Worm (Caenorhabditis elegans) whole organism, late embryonic: ENCODE data around the gene Y19D2B.1.
A peak's percentile ranks its signal among the peaks of the same experiment; 100 is the strongest.

Experiments
- F13H6.1 ChIP-seq: sonication (generic microtip); optimal IDR thresholded peaks from 2 replicates; lab custom pipeline; 2016; ENCODE audit warnings: missing genetic modification characterization, missing compliant biosample characterization
- K02D7.2 ChIP-seq: sonication (generic microtip); optimal IDR thresholded peaks from 2 replicates; lab custom pipeline; 2017; ENCODE audit warnings: mild to moderate bottlenecking, missing genetic modification characterization, missing compliant biosample characterization
- Y22D7AL.16 ChIP-seq: sonication (generic microtip); optimal IDR thresholded peaks from 2 replicates; lab custom pipeline; 2016; ENCODE audit warnings: missing genetic modification characterization, missing compliant biosample characterization
- ahr-1 ChIP-seq: sonication (generic microtip); optimal IDR thresholded peaks from 2 replicates; lab custom pipeline; 2016; ENCODE audit warnings: missing genetic modification characterization, missing compliant biosample characterization
- ama-1 ChIP-seq: fragments of 150-350 bp; optimal IDR thresholded peaks from 2 replicates; lab custom pipeline; 2014
- ceh-2 ChIP-seq: sonication (generic microtip); optimal IDR thresholded peaks from 2 replicates; lab custom pipeline; 2016; ENCODE audit warnings: missing genotype, missing genetic modification characterization, missing compliant biosample characterization
- ceh-31 ChIP-seq: sonication (generic microtip); optimal IDR thresholded peaks from 2 replicates; lab custom pipeline; 2016; ENCODE audit warnings: missing genetic modification characterization, missing compliant biosample characterization
- ceh-45 ChIP-seq: fragments of 200-800 bp; sonication (Bioruptor generic); IDR thresholded peaks from 2 replicates; pipeline ENCODE4 v1.3.6; 2022; ENCODE audit warnings: missing genetic modification reagents, missing genetic modification characterization, missing compliant biosample characterization
- ceh-48 ChIP-seq: sonication (generic microtip); optimal IDR thresholded peaks from 2 replicates; lab custom pipeline; 2016; ENCODE audit warnings: missing genetic modification characterization, inconsistent platforms, missing compliant biosample characterization
- ceh-9 ChIP-seq: sonication (generic microtip); optimal IDR thresholded peaks from 2 replicates; lab custom pipeline; 2016; ENCODE audit warnings: mild to moderate bottlenecking, missing genetic modification characterization, inconsistent platforms, missing compliant biosample characterization
- che-1 ChIP-seq: sonication (generic microtip); optimal IDR thresholded peaks from 2 replicates; lab custom pipeline; 2016; ENCODE audit warnings: mild to moderate bottlenecking, missing genetic modification characterization, missing compliant biosample characterization
- dve-1 ChIP-seq: sonication (generic microtip); optimal IDR thresholded peaks from 2 replicates; lab custom pipeline; 2017; ENCODE audit warnings: antibody characterized with exemption, mild to moderate bottlenecking, missing genetic modification characterization, missing compliant biosample characterization
- elt-2 ChIP-seq: sonication (generic microtip); optimal IDR thresholded peaks from 2 replicates; lab custom pipeline; 2016; ENCODE audit warnings: missing genetic modification reagents, missing genetic modification characterization, missing compliant biosample characterization
- fkh-10 ChIP-seq: fragments of 150-350 bp; optimal IDR thresholded peaks from 2 replicates; lab custom pipeline; 2014; ENCODE audit warnings: missing biosample characterization, missing genetic modification reagents, missing genetic modification characterization
- gmeb-2 ChIP-seq: sonication (generic microtip); optimal IDR thresholded peaks from 2 replicates; lab custom pipeline; 2016; ENCODE audit warnings: missing genetic modification characterization, inconsistent platforms, missing compliant biosample characterization
- hlh-15 ChIP-seq: sonication (generic microtip); optimal IDR thresholded peaks from 2 replicates; lab custom pipeline; 2016; ENCODE audit warnings: missing genetic modification characterization, missing compliant biosample characterization
- hlh-30 ChIP-seq: sonication (generic microtip); optimal IDR thresholded peaks from 2 replicates; lab custom pipeline; 2017; ENCODE audit warnings: antibody characterized with exemption, missing genetic modification characterization, missing compliant biosample characterization; ENCODE audit not compliant: insufficient read depth
- madf-2 ChIP-seq: sonication (generic microtip); optimal IDR thresholded peaks from 2 replicates; lab custom pipeline; 2017; ENCODE audit warnings: missing genetic modification characterization, missing compliant biosample characterization
- npax-4 ChIP-seq: sonication (generic microtip); optimal IDR thresholded peaks from 2 replicates; lab custom pipeline; 2016; ENCODE audit warnings: missing genetic modification characterization, missing compliant biosample characterization
- pat-9 ChIP-seq: fragments of 200-800 bp; sonication (Bioruptor generic); optimal IDR thresholded peaks from 2 replicates; lab custom pipeline; 2018; ENCODE audit warnings: mild to moderate bottlenecking, missing genetic modification characterization, moderate library complexity, missing compliant biosample characterization
- pha-4 ChIP-seq: fragments of 150-350 bp; optimal IDR thresholded peaks from 2 replicates; lab custom pipeline; 2018; ENCODE audit warnings: missing biosample characterization, missing genetic modification reagents, missing genetic modification characterization
- pros-1 ChIP-seq: fragments of 150-350 bp; optimal IDR thresholded peaks from 2 replicates; lab custom pipeline; 2014; ENCODE audit warnings: missing biosample characterization, missing genetic modification reagents, missing genetic modification characterization
- ref-2 ChIP-seq: sonication (generic microtip); optimal IDR thresholded peaks from 2 replicates; lab custom pipeline; 2016; ENCODE audit warnings: missing genetic modification characterization, missing compliant biosample characterization
- rnt-1 ChIP-seq: sonication (generic microtip); optimal IDR thresholded peaks from 2 replicates; lab custom pipeline; 2016; ENCODE audit warnings: missing genetic modification characterization, missing compliant biosample characterization
- sox-2 ChIP-seq: fragments of 200-800 bp; sonication (Bioruptor generic); IDR thresholded peaks from 2 replicates; pipeline ENCODE4 v1.3.6; 2022; ENCODE audit warnings: missing genetic modification reagents, missing genetic modification characterization, missing compliant biosample characterization
- ttx-3 ChIP-seq: sonication (generic microtip); optimal IDR thresholded peaks from 2 replicates; lab custom pipeline; 2016; ENCODE audit warnings: missing genetic modification reagents, missing genetic modification characterization, missing compliant biosample characterization
- unc-55 ChIP-seq: sonication (generic microtip); optimal IDR thresholded peaks from 2 replicates; lab custom pipeline; 2017; ENCODE audit warnings: missing biosample characterization, missing genetic modification reagents, missing genetic modification characterization
- zip-5 ChIP-seq: sonication (generic microtip); optimal IDR thresholded peaks from 2 replicates; lab custom pipeline; 2016; ENCODE audit warnings: missing genetic modification characterization, missing compliant biosample characterization
- ztf-16 ChIP-seq: sonication (generic microtip); optimal IDR thresholded peaks from 2 replicates; lab custom pipeline; 2017; ENCODE audit warnings: missing genetic modification characterization, missing compliant biosample characterization

Gene Y19D2B.1

DNA sequence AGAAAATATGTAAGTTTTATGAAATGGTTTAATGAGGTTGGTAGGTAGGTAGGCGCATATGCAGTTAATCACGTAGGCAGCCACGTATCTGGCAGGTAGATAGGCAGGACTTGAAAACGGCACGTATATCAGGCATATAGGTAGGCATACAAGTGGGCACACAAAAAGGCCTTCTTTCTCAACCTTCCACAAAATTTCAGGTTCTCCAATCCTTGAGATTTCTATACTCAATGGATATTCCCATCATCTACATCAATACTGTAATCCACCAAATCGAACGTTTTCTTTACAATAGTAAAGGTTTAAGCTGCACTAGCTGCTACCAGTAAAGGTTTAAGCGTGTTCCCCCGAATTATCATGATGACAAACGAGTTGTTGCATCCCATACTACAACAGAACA lies 9.5 kb upstream of the Y19D2B.1 start:
- TF ChIP-seq ref-2 (no peak), fkh-10 (no peak), hlh-15 (no peak), unc-55 (no peak), ttx-3 (tag; lab: Kevin White, UChicago) (no peak), F13H6.1 (tag; lab: Kevin White, UChicago) (no peak)
- TF ChIP-seq, all 69 proteins: peak for 0

DNA sequence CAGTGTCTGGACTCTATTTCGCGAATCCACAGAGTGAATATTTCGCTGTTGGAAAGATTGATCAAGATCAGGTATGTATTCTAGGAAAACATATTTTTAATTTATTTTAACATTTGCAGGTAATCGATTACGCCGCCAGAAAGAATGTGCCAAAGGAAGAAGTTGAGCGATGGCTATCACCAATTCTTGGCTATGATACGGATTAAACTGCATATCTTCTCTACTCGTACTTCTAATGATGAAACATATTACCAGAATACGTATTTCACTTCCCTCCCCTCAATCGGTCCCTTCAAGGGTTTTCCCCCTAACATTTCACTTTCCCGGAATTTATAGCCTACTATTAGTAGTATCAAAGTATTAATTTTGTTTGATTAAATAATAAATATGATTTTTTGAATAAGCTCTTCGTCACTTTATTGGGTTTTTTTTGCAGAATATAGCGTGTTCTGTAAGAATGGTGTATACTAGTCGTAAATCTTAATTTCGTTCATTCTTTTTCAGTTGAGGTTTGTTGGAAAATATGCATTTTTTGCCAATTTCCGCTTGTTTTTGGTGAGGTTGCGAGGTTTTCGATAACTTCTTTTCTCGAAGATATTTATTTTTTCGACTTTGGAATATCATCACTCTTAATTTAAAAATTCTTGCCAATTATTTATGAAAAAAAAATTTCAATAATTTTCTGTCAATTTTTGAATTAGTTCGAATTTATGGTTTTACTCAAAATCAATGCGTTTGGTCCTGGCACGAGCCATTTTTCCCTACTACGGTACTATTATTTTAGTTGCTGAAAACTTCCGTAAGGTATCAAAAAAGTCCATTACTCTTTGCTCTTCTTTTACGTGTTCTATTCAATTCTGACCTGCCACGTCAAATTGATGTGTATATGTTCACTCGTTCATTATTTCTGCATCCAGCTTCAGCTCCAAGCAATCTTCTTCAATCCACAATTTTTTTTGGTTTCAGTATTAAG lies 8.2 kb upstream of the Y19D2B.1 start:
- no peak for TF ChIP-seq elt-2 (tag; lab: Kevin White, UChicago)
- TF ChIP-seq K02D7.2, result no peak
- TF ChIP-seq ceh-48 (tag; lab: Kevin White, UChicago), result no peak
- no peak for TF ChIP-seq rnt-1 (tag; lab: Kevin White, UChicago)
- TF ChIP-seq gmeb-2 (tag; lab: Kevin White, UChicago), result no peak
- TF ChIP-seq hlh-15, result no peak

DNA sequence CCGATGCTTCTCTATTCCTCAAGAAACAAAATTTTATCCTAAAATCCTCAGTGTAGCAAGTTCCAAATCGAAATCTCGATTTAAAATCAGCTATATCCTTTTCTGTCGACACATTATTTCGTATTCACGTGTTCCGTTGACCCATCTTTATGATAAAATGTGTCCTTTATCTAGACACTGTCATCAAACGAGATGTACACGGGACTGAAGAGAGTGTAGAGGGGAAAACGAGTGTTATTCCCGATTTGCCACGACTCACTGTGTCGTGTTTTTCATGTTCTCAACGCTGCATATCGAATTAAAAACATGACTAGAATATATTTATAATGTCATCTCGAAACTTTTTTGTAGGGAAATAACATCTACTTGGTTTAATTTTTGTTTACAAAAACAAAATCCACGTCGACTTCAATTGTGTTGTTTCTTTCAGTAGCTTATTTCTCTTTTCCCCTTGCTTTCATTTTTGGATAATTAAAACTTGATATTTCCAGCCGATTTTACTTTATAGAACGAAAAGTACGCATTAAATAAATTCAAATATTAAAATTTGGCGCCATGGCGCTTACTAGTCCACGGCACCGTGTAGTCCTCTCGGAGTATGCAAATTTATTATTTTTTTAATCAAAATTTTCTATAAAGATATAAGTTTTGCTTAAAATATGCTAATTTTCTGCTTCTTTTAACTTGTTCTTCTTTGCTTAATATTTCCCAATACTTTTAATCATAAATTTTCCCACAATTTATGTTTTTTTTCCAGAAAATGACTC lies 3.2 kb upstream of the Y19D2B.1 start, which contains the start of gene metr-1:
TSS of gene metr-1 (plus strand) at position 758 of the 767 bp plus-strand sequence.
- no peak for TF ChIP-seq zip-5 (tag; lab: Kevin White, UChicago)
- no peak for TF ChIP-seq ama-1 (lab: Kevin White, UChicago)
- TF ChIP-seq ceh-31 (tag; lab: Kevin White, UChicago), result peak; percentile 18
- TF ChIP-seq ceh-9 (tag; lab: Kevin White, UChicago), result no peak
- peak; percentile 33 for TF ChIP-seq elt-2 (tag; lab: Kevin White, UChicago)

DNA sequence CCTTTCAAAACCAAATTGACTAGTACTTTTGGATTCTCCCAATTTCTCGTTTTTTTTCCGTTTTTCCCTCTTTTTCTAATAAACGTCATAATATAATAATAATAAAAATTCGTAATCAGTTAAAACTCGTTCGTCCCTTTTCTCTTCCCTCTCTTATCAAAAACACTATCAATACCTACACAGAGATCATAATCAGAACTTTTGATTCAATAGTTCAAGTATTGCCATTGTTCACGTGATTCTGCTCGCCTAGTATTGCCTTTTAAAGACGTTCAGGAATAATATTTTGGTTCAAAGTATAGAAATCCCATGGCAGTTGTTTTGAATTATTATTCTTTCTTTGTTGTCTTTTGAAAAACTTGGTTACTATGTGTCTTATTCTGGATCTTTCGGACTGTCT lies 1.9 kb upstream of the Y19D2B.1 start:
- no peak for TF ChIP-seq sox-2
- peak; percentile 84 for TF ChIP-seq elt-2 (tag; lab: Kevin White, UChicago)

ce11 chrII:10923948-10924347 lies 1.2 kb upstream of the Y19D2B.1 start, which contains the start of gene Y19D2B.2:
TSS of gene Y19D2B.2 (plus strand) at chrII:10924248.
- no peak for TF ChIP-seq pros-1 (tag; lab: Kevin White, UChicago)
- TF ChIP-seq ahr-1 (tag; lab: Kevin White, UChicago), result no peak
- no peak for TF ChIP-seq ceh-45 (GFP tag; lab: Robert Waterston, UW)
- no peak for TF ChIP-seq hlh-15
- TF ChIP-seq, all 69 proteins: peak for 0

DNA sequence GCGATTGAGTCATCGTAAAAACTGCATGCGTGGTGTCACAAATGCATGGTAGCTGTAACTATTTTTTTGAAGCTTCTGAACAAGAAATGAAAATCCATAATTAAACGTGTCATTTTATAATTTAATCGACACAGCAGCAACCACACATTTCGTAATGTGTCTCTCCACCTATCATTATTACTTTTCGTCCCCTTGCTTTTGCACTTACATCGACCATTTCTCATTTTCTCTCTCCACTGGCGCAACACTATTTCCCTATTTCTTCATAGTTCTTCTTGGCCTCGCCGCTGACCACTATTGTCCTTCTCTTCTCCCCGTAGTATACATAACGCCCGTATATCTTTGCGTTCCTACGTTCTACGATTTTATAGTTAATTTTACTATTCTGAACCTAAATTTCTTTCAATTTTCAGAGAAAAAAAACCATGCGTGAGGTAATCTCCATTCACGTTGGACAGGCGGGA lies 4.4 kb downstream of the Y19D2B.1 start, which contains the start of gene tba-4:
TSS of gene tba-4 (plus strand) at position 414 of the 464 bp plus-strand sequence.
- TF ChIP-seq hlh-30 (tag; lab: Kevin White, UChicago) (no peak), madf-2 (no peak), npax-4 (tag; lab: Kevin White, UChicago) (no peak)

- TF ChIP-seq dve-1 (no peak), che-1 (tag; lab: Kevin White, UChicago) (no peak), ceh-2 (tag; lab: Kevin White, UChicago) (no peak), ztf-16 (tag; lab: Kevin White, UChicago) (no peak), pat-9 (no peak), Y22D7AL.16 (no peak), ceh-31 (tag; lab: Kevin White, UChicago) (no peak), pha-4 (tag; lab: Kevin White, UChicago) (no peak), hlh-15 (no peak)
Measured at ce11 chrII:10917174-10917573, 5.6 kb downstream of the Y19D2B.1 start, which contains the start of gene F44F4.10. TSS of gene F44F4.10 (minus strand) at chrII:10917274.
